Worm (Caenorhabditis elegans) whole organism, L4 larva: Measurements from ENCODE around the gene abu-6.

Experiments used
- F49E8.2 ChIP-seq: sonication (generic microtip); optimal IDR thresholded peaks from 2 replicates; lab custom pipeline; 2016; ENCODE audit warnings: missing compliant biosample characterization, mild to moderate bottlenecking, missing genetic modification characterization, borderline replicate concordance
- lin-13 ChIP-seq: fragments of 150-350 bp; optimal IDR thresholded peaks from 2 replicates; lab custom pipeline; 2014; ENCODE audit warnings: missing biosample characterization, missing genetic modification reagents, missing genetic modification characterization
- nhr-11 ChIP-seq: fragments of 150-350 bp; optimal IDR thresholded peaks from 2 replicates; lab custom pipeline; 2014; ENCODE audit warnings: missing biosample characterization, missing genetic modification characterization
- saeg-2 ChIP-seq: fragments of 200-800 bp; sonication (Bioruptor generic); IDR thresholded peaks from 2 replicates; pipeline ENCODE4 v1.3.6; 2022; ENCODE audit warnings: missing genetic modification reagents, missing genetic modification characterization, missing compliant biosample characterization
- tag-97 ChIP-seq: fragments of 200-800 bp; sonication (Bioruptor generic); IDR thresholded peaks from 2 replicates; pipeline ENCODE4 v1.3.6; 2022; ENCODE audit warnings: missing genetic modification characterization, missing compliant biosample characterization

DNA sequence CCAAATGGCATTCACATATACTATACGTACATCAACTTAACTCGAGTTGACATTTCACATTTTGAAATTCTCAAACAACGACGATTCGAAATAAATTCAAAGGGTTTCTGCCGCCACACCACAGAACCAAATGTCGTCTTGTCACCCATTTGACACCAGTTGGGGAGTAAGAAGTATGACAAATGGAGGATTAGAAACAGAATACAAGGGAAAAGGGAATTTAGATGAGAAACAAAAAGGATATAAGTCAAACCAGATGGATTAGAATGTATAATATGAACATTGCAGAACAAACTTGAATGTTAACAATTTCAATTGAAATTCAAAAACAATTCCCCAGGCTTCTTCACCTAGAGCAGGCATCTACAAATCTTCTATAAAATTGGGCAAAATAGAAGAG lies 40.0 kb upstream of the abu-6 start:
- TF ChIP-seq tag-97 (no peak), lin-13 (GFP tag; lab: Kevin White, UChicago) (no peak), saeg-2 (no peak), F49E8.2 (tag; lab: Kevin White, UChicago) (no peak), nhr-11 (tag; lab: Kevin White, UChicago) (no peak)
